Worm (Caenorhabditis elegans): ENCODE results near the gene K04C2.8.

ce11 chrIII:6903056-6903977 is 33.2 kb downstream of the K04C2.8 start, which contains the start of the genes brc-2 and T07E3.3:
- TF ChIP-seq dao-5 (tag; optimal IDR thresholded peaks at IDR 0.05): no peak
- no peak for TF ChIP-seq him-1 (tag; optimal IDR thresholded peaks at IDR 0.05)
- no peak for TF ChIP-seq W03F9.2 (tag; optimal IDR thresholded peaks at IDR 0.05)

Measured in whole organism, L4/young adult.